Worm (Caenorhabditis elegans) whole organism, late embryonic: ENCODE data around the gene F14D2.14.

Source experiments
- ama-1 ChIP-seq: fragments of 150-350 bp; optimal IDR thresholded peaks from 2 replicates; lab custom pipeline; 2014
- ceh-6 ChIP-seq: fragments of 200-800 bp; sonication (Bioruptor generic); optimal IDR thresholded peaks from 2 replicates; lab custom pipeline; 2018; ENCODE audit warnings: mild to moderate bottlenecking, missing genetic modification characterization, missing compliant biosample characterization
- eyg-1 ChIP-seq: sonication (generic microtip); optimal IDR thresholded peaks from 2 replicates; lab custom pipeline; 2016; ENCODE audit warnings: missing genotype, missing genetic modification characterization, missing compliant biosample characterization
- pha-4 ChIP-seq: fragments of 150-350 bp; optimal IDR thresholded peaks from 2 replicates; lab custom pipeline; 2018; ENCODE audit warnings: missing biosample characterization, missing genetic modification reagents, missing genetic modification characterization
- pqm-1 ChIP-seq: sonication (generic microtip); optimal IDR thresholded peaks from 2 replicates; lab custom pipeline; 2016; ENCODE audit warnings: missing genetic modification characterization, missing compliant biosample characterization
- rnt-1 ChIP-seq: sonication (generic microtip); optimal IDR thresholded peaks from 2 replicates; lab custom pipeline; 2016; ENCODE audit warnings: missing genetic modification characterization, missing compliant biosample characterization

DNA sequence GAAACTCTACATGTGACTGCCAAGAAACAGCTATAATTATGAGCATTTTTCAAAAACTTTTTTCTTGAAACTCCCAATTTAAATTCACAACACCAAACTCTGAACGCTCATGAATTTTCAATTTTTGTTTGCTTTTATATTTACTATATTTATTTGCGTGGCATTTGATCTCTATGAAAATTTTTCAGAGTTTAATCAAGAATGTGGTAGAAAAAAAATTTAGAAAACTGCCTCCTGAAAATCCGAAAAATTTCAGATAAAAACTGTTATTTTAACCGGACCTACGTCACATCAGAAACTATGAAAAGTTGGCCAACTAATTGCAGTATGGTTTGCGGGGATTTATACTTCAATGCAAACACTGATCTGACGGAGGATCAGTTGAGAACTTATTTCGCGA is 15.8 kb downstream of the F14D2.14 start, which contains the start of gene irld-27:
- no peak for TF ChIP-seq ceh-6 (GFP tag; lab: Kevin White, UChicago)
- no peak for TF ChIP-seq pqm-1 (tag; lab: Kevin White, UChicago)
- TF ChIP-seq pha-4: no peak
- no peak for TF ChIP-seq eyg-1 (tag; lab: Kevin White, UChicago)
- TF ChIP-seq rnt-1 (tag; lab: Kevin White, UChicago): no peak
- no peak for TF ChIP-seq ama-1 (lab: Kevin White, UChicago)
